Worm (Caenorhabditis elegans): ENCODE measurements around the gene srw-73.

DNA sequence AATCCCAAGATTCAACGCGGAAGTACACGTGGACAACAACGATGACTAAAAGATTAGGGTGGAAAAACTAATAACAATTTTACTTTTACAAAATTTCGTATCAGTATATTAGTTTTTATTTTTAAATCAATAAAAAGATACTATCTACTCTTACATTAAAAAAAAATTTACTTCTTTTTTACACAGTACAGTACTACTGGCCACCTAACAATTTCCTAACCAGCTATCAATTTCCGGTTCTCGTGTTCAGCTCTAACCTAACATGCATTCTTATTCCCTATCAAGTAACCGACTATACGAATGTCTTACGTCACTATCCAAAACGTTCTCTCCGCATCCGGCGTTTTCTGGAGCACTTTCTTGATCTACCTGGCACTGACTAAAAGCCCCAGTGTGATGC is 41.3 kb upstream of the srw-73 start, which contains the start of gene srd-21:
- TF ChIP-seq pha-4 (tag; optimal IDR thresholded peaks at IDR 0.05) (no peak), mls-2 (tag; optimal IDR thresholded peaks at IDR 0.05) (no peak), nhr-237 (tag; optimal IDR thresholded peaks at IDR 0.05) (no peak), elt-3 (tag; optimal IDR thresholded peaks at IDR 0.05) (no peak), lin-13 (tag; optimal IDR thresholded peaks at IDR 0.05) (no peak), unc-39 (tag; optimal IDR thresholded peaks at IDR 0.05) (no peak), mep-1 (tag; optimal IDR thresholded peaks at IDR 0.05) (no peak), ztf-11 (tag; optimal IDR thresholded peaks at IDR 0.05) (no peak), snpc-4 (tag; optimal IDR thresholded peaks at IDR 0.05) (no peak), ceh-43 (GFP tag; optimal IDR thresholded peaks at IDR 0.05) (no peak), nhr-12 (tag; optimal IDR thresholded peaks at IDR 0.05) (no peak), ces-1 (GFP tag; optimal IDR thresholded peaks at IDR 0.05) (no peak), blmp-1 (tag; optimal IDR thresholded peaks at IDR 0.05) (no peak)
